Fruit fly (Drosophila melanogaster) Kc167 (cell line): Measurements from ENCODE around the gene mRRF2.

Experiments used
- Myc ChIP-seq: fragments of >200 bp; optimal IDR thresholded peaks from 2 replicates; lab custom pipeline; 2017; ENCODE audit warnings: missing external identifiers
- Sin3A ChIP-seq: fragments of >200 bp; optimal IDR thresholded peaks from 2 replicates; lab custom pipeline; 2018; ENCODE audit warnings: missing external identifiers
- h ChIP-seq: fragments of >200 bp; optimal IDR thresholded peaks from 3 replicates; lab custom pipeline; 2018; ENCODE audit warnings: missing external identifiers
- psq ChIP-seq: fragments of >200 bp; optimal IDR thresholded peaks from 2 replicates; lab custom pipeline; 2017; ENCODE audit warnings: missing external identifiers
- ttk ChIP-seq: sonication (Bioruptor generic); optimal IDR thresholded peaks from 2 replicates; lab custom pipeline; 2017; ENCODE audit warnings: missing external identifiers

dm6 chr3R:22589311-22589710 lies 24.2 kb upstream of the mRRF2 start:
- TF ChIP-seq psq (lab: Kevin White, UChicago) (no peak), h (lab: Kevin White, UChicago) (no peak), Sin3A (no peak), Myc (lab: Kevin White, UChicago) (no peak), ttk (lab: Kevin White, UChicago) (no peak)
